Fruit fly (Drosophila melanogaster) S2 (cell line): ENCODE results near the gene sip3.

Experiments used
- CG8478 ChIP-seq: fragments of >200 bp; optimal IDR thresholded peaks from 2 replicates; lab custom pipeline; 2018
- CTCF ChIP-seq, 2 experiments: fragments of >200 bp; optimal IDR thresholded peaks; 2 replicates each; lab custom pipeline; 2018

dm6 chr3R:31822462-31822861 is 50.4 kb downstream of the sip3 start:
- no peak for TF ChIP-seq CTCF (optimal IDR thresholded peaks at IDR 0.05; lab: Kevin White, UChicago)
- no peak for TF ChIP-seq CG8478 (lab: Kevin White, UChicago)
